Worm (Caenorhabditis elegans) whole organism, midembryonic: ENCODE results near the gene ZK54.3.
A peak's percentile ranks its signal among the peaks of the same experiment; 100 is the strongest.
"Not testable (repeated sequence)": the region's sequence is repeated elsewhere in the genome, so short reads cannot be mapped to it uniquely, and the experiment has no call there.

Source experiments
- T22C8.4 ChIP-seq: fragments of 200-800 bp; sonication (Bioruptor generic); IDR thresholded peaks from 2 replicates; pipeline ENCODE4 v1.3.6; 2022; ENCODE audit warnings: missing genetic modification characterization, missing compliant biosample characterization
- flt-1 ChIP-seq: fragments of 200-800 bp; sonication (Bioruptor generic); IDR thresholded peaks from 2 replicates; pipeline ENCODE4 v1.3.6; 2022; ENCODE audit warnings: missing genetic modification characterization, missing compliant biosample characterization
- klf-2 ChIP-seq: fragments of 200-800 bp; sonication (Bioruptor generic); conservative IDR thresholded peaks from 2 replicates; pipeline ENCODE4 v1.3.6; 2022; ENCODE audit warnings: missing genetic modification reagents, missing genetic modification characterization, missing compliant biosample characterization
- med-1 ChIP-seq: sonication (generic microtip); optimal IDR thresholded peaks from 2 replicates; lab custom pipeline; 2017; ENCODE audit warnings: missing genetic modification characterization, mild to moderate bottlenecking, missing compliant biosample characterization, antibody characterized with exemption, missing genetic modification reagents; ENCODE audit not compliant: insufficient read depth
- ref-1 ChIP-seq: fragments of 200-800 bp; sonication (Bioruptor generic); conservative IDR thresholded peaks from 2 replicates; pipeline ENCODE4 v1.3.6; 2022; ENCODE audit warnings: missing genetic modification reagents, missing genetic modification characterization, missing compliant biosample characterization
- tab-1 ChIP-seq: fragments of 200-800 bp; sonication (Bioruptor generic); IDR thresholded peaks from 2 replicates; pipeline ENCODE4 v1.3.6; 2022; ENCODE audit warnings: missing genetic modification characterization, missing compliant biosample characterization
- ztf-23 ChIP-seq: fragments of 200-800 bp; sonication (Bioruptor generic); IDR thresholded peaks from 2 replicates; pipeline ENCODE4 v1.3.6; 2022; ENCODE audit warnings: missing genetic modification reagents, missing genetic modification characterization, missing compliant biosample characterization
- ztf-29 ChIP-seq: fragments of 200-800 bp; sonication (Bioruptor generic); IDR thresholded peaks from 2 replicates; pipeline ENCODE4 v1.3.6; 2022; ENCODE audit warnings: missing genetic modification reagents, missing genetic modification characterization, missing compliant biosample characterization

- TF ChIP-seq ztf-29 (GFP tag; lab: Robert Waterston, UW); med-1 (GFP tag; lab: Kevin White, UChicago): not testable (repeated sequence)
- TF ChIP-seq flt-1 (GFP tag; lab: Robert Waterston, UW): 0 out of 2 replicates have a peak, but pooled peaks have one; percentile 19
- peak; percentile 48 for TF ChIP-seq T22C8.4 (GFP tag; lab: Robert Waterston, UW)
- TF ChIP-seq ref-1 (GFP tag; lab: Robert Waterston, UW): 0 out of 2 replicates have a peak, but pooled peaks have one; percentile 35
- TF ChIP-seq ztf-23: peak; percentile 23
- TF ChIP-seq tab-1 (GFP tag; lab: Robert Waterston, UW): peak; percentile 78
- 0 out of 2 replicates have a peak, but pooled peaks have one; percentile 48 for TF ChIP-seq klf-2 (GFP tag; lab: Robert Waterston, UW)
Observed at ce11 chrX:17444683-17445082, 22.1 kb downstream of the ZK54.3 start.
